Fruit fly (Drosophila melanogaster) whole organism, embryonic: ENCODE data around the gene Nckx30C.

ENCODE experiments used
- Atf3 ChIP-seq: fragments of 200-800 bp; sonication (Bioruptor generic); optimal IDR thresholded peaks from 3 replicates; lab custom pipeline; 2016; ENCODE audit warnings: missing biosample characterization, missing genetic modification characterization
- CG10321 ChIP-seq: fragments of 200-800 bp; sonication (Bioruptor generic); IDR thresholded peaks from 2 replicates; pipeline ENCODE4 v1.3.6; 2022; ENCODE audit warnings: missing biosample characterization, missing genetic modification characterization
- CG11456 ChIP-seq: fragments of 200-800 bp; sonication (Bioruptor generic); IDR thresholded peaks from 3 replicates; pipeline ENCODE4 v1.3.6; 2022; ENCODE audit warnings: missing biosample characterization, missing genetic modification characterization
- CG12071 ChIP-seq: fragments of 200-800 bp; sonication (Bioruptor generic); optimal IDR thresholded peaks from 3 replicates; lab custom pipeline; 2018; ENCODE audit warnings: missing biosample characterization, mild to moderate bottlenecking, missing genetic modification characterization
- CG13624 ChIP-seq: fragments of 200-800 bp; sonication (Bioruptor generic); optimal IDR thresholded peaks from 2 replicates; lab custom pipeline; 2016; ENCODE audit warnings: missing biosample characterization, missing genetic modification characterization
- CG14014 ChIP-seq: fragments of 200-800 bp; sonication (Bioruptor generic); IDR thresholded peaks from 2 replicates; pipeline ENCODE4 v1.3.6; 2022; ENCODE audit warnings: missing biosample characterization, missing genetic modification characterization
- CG14441 ChIP-seq: fragments of 200-800 bp; sonication (Bioruptor generic); IDR thresholded peaks from 2 replicates; pipeline ENCODE4 v1.3.6; 2022; ENCODE audit warnings: missing biosample characterization, missing genetic modification characterization
- CG15514 ChIP-seq: fragments of 200-800 bp; sonication (Bioruptor generic); optimal IDR thresholded peaks from 3 replicates; lab custom pipeline; 2017; ENCODE audit warnings: missing biosample characterization, missing genetic modification characterization, mild to moderate bottlenecking, moderate library complexity, missing genetic modification reagents
- CG1602 ChIP-seq: fragments of 200-800 bp; sonication (Bioruptor generic); optimal IDR thresholded peaks from 3 replicates; lab custom pipeline; 2016; ENCODE audit warnings: missing biosample characterization, missing genetic modification characterization
- CG16813 ChIP-seq: fragments of 200-800 bp; sonication (Bioruptor generic); IDR thresholded peaks from 3 replicates; pipeline ENCODE4 v1.3.6; 2022; ENCODE audit warnings: missing biosample characterization, missing genetic modification characterization; ENCODE audit not compliant: partially characterized antibody
- CG17361 ChIP-seq: fragments of 200-800 bp; sonication (Bioruptor generic); IDR thresholded peaks from 3 replicates; pipeline ENCODE4 v1.3.6; 2022; ENCODE audit warnings: missing biosample characterization, missing genetic modification characterization
- CG32767 ChIP-seq: fragments of 200-800 bp; sonication (Bioruptor generic); IDR thresholded peaks from 2 replicates; pipeline ENCODE4 v1.3.6; 2022; ENCODE audit warnings: missing biosample characterization, missing genetic modification characterization
- CG32772 ChIP-seq: fragments of 200-800 bp; sonication (Bioruptor generic); IDR thresholded peaks from 2 replicates; pipeline ENCODE4 v1.3.6; 2022; ENCODE audit warnings: missing biosample characterization, missing genetic modification characterization
- CG3407 ChIP-seq: fragments of 200-800 bp; sonication (Bioruptor generic); optimal IDR thresholded peaks from 2 replicates; lab custom pipeline; 2018; ENCODE audit warnings: missing biosample characterization, mild to moderate bottlenecking, missing genetic modification characterization
- CG43689 ChIP-seq: fragments of 200-800 bp; sonication (Bioruptor generic); IDR thresholded peaks from 2 replicates; pipeline ENCODE4 v1.3.6; 2022; ENCODE audit warnings: missing biosample characterization, missing genetic modification characterization
- CG4424 ChIP-seq: fragments of 200-800 bp; sonication (Bioruptor generic); optimal IDR thresholded peaks from 3 replicates; lab custom pipeline; 2016; ENCODE audit warnings: missing biosample characterization, missing genetic modification characterization
- CG4854 ChIP-seq: fragments of 200-800 bp; sonication (Bioruptor generic); optimal IDR thresholded peaks from 2 replicates; lab custom pipeline; 2016; ENCODE audit warnings: missing biosample characterization, missing genetic modification characterization, inconsistent platforms
- CG5180 ChIP-seq: fragments of 200-800 bp; sonication (Bioruptor generic); optimal IDR thresholded peaks from 3 replicates; lab custom pipeline; 2017; ENCODE audit warnings: missing biosample characterization, missing genetic modification characterization, mild to moderate bottlenecking, moderate library complexity, missing genetic modification reagents
- CG6683 ChIP-seq: fragments of 200-800 bp; sonication (Bioruptor generic); optimal IDR thresholded peaks from 2 replicates; lab custom pipeline; 2017; ENCODE audit warnings: missing biosample characterization, mild to moderate bottlenecking, missing genetic modification characterization, missing genetic modification reagents
- CG6765 ChIP-seq: fragments of 200-800 bp; sonication (Bioruptor generic); optimal IDR thresholded peaks from 3 replicates; lab custom pipeline; 2017; ENCODE audit warnings: missing biosample characterization, mild to moderate bottlenecking, missing genetic modification characterization
- CG7786 ChIP-seq: fragments of 200-800 bp; sonication (Bioruptor generic); optimal IDR thresholded peaks from 2 replicates; lab custom pipeline; 2016; ENCODE audit warnings: missing biosample characterization, missing genetic modification characterization
- CG9437 ChIP-seq: fragments of 200-800 bp; sonication (Bioruptor generic); optimal IDR thresholded peaks from 2 replicates; lab custom pipeline; 2018; ENCODE audit warnings: missing biosample characterization, mild to moderate bottlenecking, missing genetic modification characterization
- CG9932 ChIP-seq: fragments of 200-800 bp; sonication (Bioruptor generic); IDR thresholded peaks from 2 replicates; pipeline ENCODE4 v1.3.6; 2022; ENCODE audit warnings: missing biosample characterization, missing genetic modification characterization
- Fer1 ChIP-seq: fragments of 200-800 bp; sonication (Bioruptor generic); optimal IDR thresholded peaks from 2 replicates; lab custom pipeline; 2017; ENCODE audit warnings: missing biosample characterization, mild to moderate bottlenecking, missing genetic modification characterization
- GATAe ChIP-seq: fragments of 200-800 bp; sonication (Bioruptor generic); conservative IDR thresholded peaks from 2 replicates; pipeline ENCODE4 v1.3.6; 2022; ENCODE audit warnings: missing biosample characterization, missing genetic modification characterization
- Gsc ChIP-seq: fragments of 200-800 bp; sonication (Bioruptor generic); IDR thresholded peaks from 2 replicates; pipeline ENCODE4 v1.3.6; 2022; ENCODE audit warnings: missing biosample characterization, missing genetic modification characterization
- Gug ChIP-seq: fragments of 200-800 bp; sonication (Bioruptor generic); IDR thresholded peaks from 4 replicates; pipeline ENCODE4 v1.3.6; 2022; ENCODE audit warnings: missing biosample characterization, missing genetic modification characterization
- HLHmδ ChIP-seq: fragments of 200-800 bp; sonication (Bioruptor generic); optimal IDR thresholded peaks from 2 replicates; lab custom pipeline; 2018; ENCODE audit warnings: missing biosample characterization, mild to moderate bottlenecking, missing genetic modification characterization, moderate library complexity
- Hand ChIP-seq: fragments of 200-800 bp; sonication (Bioruptor generic); optimal IDR thresholded peaks from 2 replicates; lab custom pipeline; 2017; ENCODE audit warnings: mild to moderate bottlenecking, missing biosample characterization, missing genetic modification reagents, missing genetic modification characterization
- HmgD ChIP-seq: fragments of 200-800 bp; sonication (Bioruptor generic); optimal IDR thresholded peaks from 3 replicates; lab custom pipeline; 2016; ENCODE audit warnings: missing biosample characterization, missing genetic modification characterization
- HmgZ ChIP-seq: fragments of 200-800 bp; sonication (Bioruptor generic); optimal IDR thresholded peaks from 2 replicates; lab custom pipeline; 2018; ENCODE audit warnings: missing biosample characterization, mild to moderate bottlenecking, missing genetic modification characterization
- Hsf ChIP-seq: fragments of 200-800 bp; sonication (Bioruptor generic); optimal IDR thresholded peaks from 3 replicates; lab custom pipeline; 2016; ENCODE audit warnings: missing biosample characterization, missing genetic modification characterization
- MBD-R2 ChIP-seq: fragments of 200-800 bp; sonication (Bioruptor generic); IDR thresholded peaks from 2 replicates; pipeline ENCODE4 v1.3.6; 2022; ENCODE audit warnings: missing biosample characterization, missing genetic modification characterization
- Meics ChIP-seq: fragments of 200-800 bp; sonication (Bioruptor generic); optimal IDR thresholded peaks from 2 replicates; lab custom pipeline; 2017; ENCODE audit warnings: missing biosample characterization, mild to moderate bottlenecking, missing genetic modification characterization
- Sox102F ChIP-seq: fragments of 200-800 bp; sonication (Bioruptor generic); optimal IDR thresholded peaks from 2 replicates; lab custom pipeline; 2018; ENCODE audit warnings: missing biosample characterization, mild to moderate bottlenecking, missing genetic modification characterization, moderate library complexity
- Xrp1 ChIP-seq: fragments of 200-800 bp; sonication (Bioruptor generic); IDR thresholded peaks from 2 replicates; pipeline ENCODE4 v1.3.6; 2022; ENCODE audit warnings: missing biosample characterization, missing genetic modification characterization
- ab ChIP-seq: fragments of 200-800 bp; sonication (Bioruptor generic); optimal IDR thresholded peaks from 2 replicates; lab custom pipeline; 2016; ENCODE audit warnings: missing biosample characterization, missing genetic modification characterization
- ap ChIP-seq: fragments of 200-800 bp; sonication (Bioruptor generic); IDR thresholded peaks from 2 replicates; pipeline ENCODE4 v1.3.6; 2022; ENCODE audit warnings: missing biosample characterization, missing genetic modification characterization
- dmrt99B ChIP-seq: fragments of 200-800 bp; sonication (Bioruptor generic); optimal IDR thresholded peaks from 2 replicates; lab custom pipeline; 2018; ENCODE audit warnings: missing biosample characterization, mild to moderate bottlenecking, missing genetic modification characterization, moderate library complexity
- fd102C ChIP-seq: fragments of 200-800 bp; sonication (Bioruptor generic); optimal IDR thresholded peaks from 2 replicates; lab custom pipeline; 2018; ENCODE audit warnings: missing biosample characterization, mild to moderate bottlenecking, missing genetic modification characterization, moderate library complexity
- fd96Cb ChIP-seq: fragments of 200-800 bp; sonication (Bioruptor generic); optimal IDR thresholded peaks from 2 replicates; lab custom pipeline; 2018; ENCODE audit warnings: missing biosample characterization, mild to moderate bottlenecking, missing genetic modification characterization, moderate library complexity
- insv ChIP-seq, 2 experiments: fragments of 200-800 bp; sonication (Bioruptor generic); optimal IDR thresholded peaks; 3 replicates each; lab custom pipeline; 2016 to 2018; ENCODE audit warnings: missing biosample characterization in 2 of 2, missing genetic modification characterization in 2 of 2
- knrl ChIP-seq: fragments of 200-800 bp; sonication (Bioruptor generic); IDR thresholded peaks from 3 replicates; pipeline ENCODE4 v1.3.6; 2022; ENCODE audit warnings: missing biosample characterization, missing genetic modification characterization; ENCODE audit not compliant: partially characterized antibody
- nerfin-1 ChIP-seq: fragments of 200-800 bp; sonication (Bioruptor generic); optimal IDR thresholded peaks from 3 replicates; lab custom pipeline; 2019; ENCODE audit warnings: missing biosample characterization, mild to moderate bottlenecking, missing genetic modification characterization, moderate library complexity
- nmo ChIP-seq: fragments of 200-800 bp; sonication (Bioruptor generic); optimal IDR thresholded peaks from 2 replicates; lab custom pipeline; 2018; ENCODE audit warnings: missing biosample characterization, mild to moderate bottlenecking, missing genetic modification characterization, moderate library complexity
- onecut ChIP-seq: fragments of 200-800 bp; sonication (Bioruptor generic); IDR thresholded peaks from 2 replicates; pipeline ENCODE4 v1.3.6; 2022; ENCODE audit warnings: missing biosample characterization, missing genetic modification characterization
- pros ChIP-seq: fragments of 200-800 bp; sonication (Bioruptor generic); optimal IDR thresholded peaks from 3 replicates; lab custom pipeline; 2019; ENCODE audit warnings: missing biosample characterization, mild to moderate bottlenecking, missing genetic modification characterization, moderate library complexity
- pzg ChIP-seq: fragments of 200-800 bp; sonication (Bioruptor generic); optimal IDR thresholded peaks from 3 replicates; lab custom pipeline; 2018; ENCODE audit warnings: missing biosample characterization, mild to moderate bottlenecking, missing genetic modification characterization, moderate library complexity
- slbo ChIP-seq: fragments of 200-800 bp; sonication (Bioruptor generic); IDR thresholded peaks from 2 replicates; pipeline ENCODE4 v1.3.6; 2022; ENCODE audit warnings: missing biosample characterization, missing genetic modification characterization
- tna ChIP-seq: fragments of 200-800 bp; sonication (Bioruptor generic); IDR thresholded peaks from 2 replicates; pipeline ENCODE4 v1.3.6; 2022; ENCODE audit warnings: missing biosample characterization, missing genetic modification characterization; ENCODE audit not compliant: partially characterized antibody
- wor ChIP-seq: fragments of 200-800 bp; sonication (Bioruptor generic); IDR thresholded peaks from 2 replicates; pipeline ENCODE4 v1.3.6; 2022; ENCODE audit warnings: missing biosample characterization, missing genetic modification characterization

The Nckx30C gene

DNA sequence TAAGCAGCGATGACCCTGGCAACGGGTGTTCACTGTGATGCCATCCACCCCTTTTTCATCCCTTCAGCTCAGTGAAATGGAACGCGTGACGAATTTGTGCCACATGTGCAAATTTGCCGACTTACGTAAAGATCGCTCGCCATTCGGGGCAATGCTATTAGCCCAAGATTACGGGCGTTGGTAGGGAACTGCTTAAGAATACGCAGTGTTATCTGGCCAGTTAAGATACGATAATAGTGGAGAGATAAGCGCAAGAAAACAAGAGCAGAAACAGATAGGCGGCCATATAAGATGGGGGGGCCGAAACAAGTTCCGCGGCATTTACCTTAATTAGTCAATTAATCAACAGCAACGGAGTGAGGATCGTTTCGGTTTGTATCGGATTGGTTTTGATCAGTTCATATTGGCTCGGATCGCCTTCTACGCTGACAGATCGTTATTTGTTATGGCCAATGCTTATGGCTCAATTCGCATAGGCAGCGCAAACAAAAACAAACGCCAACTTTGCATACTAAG is 39.7 kb upstream of the Nckx30C start (continued):
- TF ChIP-seq HmgZ (tag; lab: Kevin White, UChicago) (peak; percentile 41), Xrp1 (GFP tag; lab: Robert Waterston, UW) (no peak), Fer1 (GFP tag; lab: Kevin White, UChicago) (peak; percentile 36), CG9932 (GFP tag; lab: Robert Waterston, UW) (no peak), HmgD (GFP tag; lab: Kevin White, UChicago) (no peak), nmo (no peak), CG12071 (GFP tag; lab: Kevin White, UChicago) (no peak), CG14441 (GFP tag; lab: Robert Waterston, UW) (no peak), Atf3 (no peak), ap (GFP tag; lab: Robert Waterston, UW) (no peak), Meics (GFP tag; lab: Kevin White, UChicago) (peak; percentile 10), nerfin-1 (tag; lab: Kevin White, UChicago) (no peak), CG9437 (no peak), CG32767 (GFP tag; lab: Robert Waterston, UW) (no peak), CG16813 (no peak), CG17361 (GFP tag; lab: Robert Waterston, UW) (no peak), fd96Cb (tag; lab: Kevin White, UChicago) (no peak), pzg (GFP tag; lab: Kevin White, UChicago) (no peak), CG6683 (GFP tag; lab: Kevin White, UChicago) (no peak), pros (GFP tag; lab: Kevin White, UChicago) (peak; percentile 7), CG13624 (GFP tag; lab: Kevin White, UChicago) (no peak), CG5180 (GFP tag; lab: Kevin White, UChicago) (no peak), CG6765 (GFP tag; lab: Kevin White, UChicago) (no peak), onecut (GFP tag; lab: Robert Waterston, UW) (no peak), Gug (GFP tag; lab: Robert Waterston, UW) (no peak), Hsf (GFP tag; lab: Kevin White, UChicago) (no peak), CG15514 (GFP tag; lab: Kevin White, UChicago) (peak; percentile 24), GATAe (GFP tag; lab: Robert Waterston, UW) (peak; percentile 53; the same call in 1 of the 2 replicates), dmrt99B (tag; lab: Kevin White, UChicago) (no peak), CG4424 (no peak), fd102C (GFP tag; lab: Kevin White, UChicago) (no peak), CG4854 (GFP tag; lab: Kevin White, UChicago) (no peak), knrl (no peak), Hand (GFP tag; lab: Kevin White, UChicago) (no peak), CG10321 (GFP tag; lab: Robert Waterston, UW) (no peak), tna (GFP tag; lab: Robert Waterston, UW) (no peak), CG14014 (GFP tag; lab: Robert Waterston, UW) (0 out of 2 replicates have a peak, but pooled peaks have one; percentile 18), CG43689 (GFP tag; lab: Robert Waterston, UW) (no peak), MBD-R2 (GFP tag; lab: Robert Waterston, UW) (no peak), CG11456 (GFP tag; lab: Robert Waterston, UW) (no peak), slbo (no peak), HLHmδ (GFP tag; lab: Kevin White, UChicago) (no peak), CG7786 (GFP tag; lab: Kevin White, UChicago) (no peak), CG1602 (GFP tag; lab: Kevin White, UChicago) (no peak), Sox102F (GFP tag; lab: Kevin White, UChicago) (no peak), Gsc (GFP tag; lab: Robert Waterston, UW) (no peak), CG3407 (GFP tag; lab: Kevin White, UChicago) (no peak), CG32772 (GFP tag; lab: Robert Waterston, UW) (no peak), insv (GFP tag; optimal IDR thresholded peaks at IDR 0.05; lab: Kevin White, UChicago) (no peak), ab (GFP tag; lab: Kevin White, UChicago) (no peak), wor (GFP tag; lab: Robert Waterston, UW) (no peak)
